Worm (Caenorhabditis elegans): ENCODE measurements around the gene F18E2.15.

Gene F18E2.15

ce11 chrV:12787026-12787425 lies 26.2 kb upstream of the F18E2.15 start, which contains the start of gene fkb-4:
fkb-4 (minus strand) TSS chrV:12787126.
- TF ChIP-seq egl-27 (tag; optimal IDR thresholded peaks at IDR 0.05) (no peak), zag-1 (tag; optimal IDR thresholded peaks at IDR 0.05) (no peak), snpc-4 (tag; optimal IDR thresholded peaks at IDR 0.05) (no peak), crh-2 (tag; optimal IDR thresholded peaks at IDR 0.05) (no peak), ama-1 (optimal IDR thresholded peaks at IDR 0.05) (no peak), sma-9 (GFP tag; optimal IDR thresholded peaks at IDR 0.05) (no peak), sma-9 (tag; optimal IDR thresholded peaks at IDR 0.05) (no peak), dmd-4 (tag; optimal IDR thresholded peaks at IDR 0.05) (no peak), C34F6.9 (tag; optimal IDR thresholded peaks at IDR 0.05) (no peak), sma-3 (GFP tag; optimal IDR thresholded peaks at IDR 0.05) (no peak), fos-1 (tag; optimal IDR thresholded peaks at IDR 0.05) (no peak), ceh-16 (tag; optimal IDR thresholded peaks at IDR 0.05) (no peak), nhr-25 (tag; optimal IDR thresholded peaks at IDR 0.05) (no peak)

- no peak for TF ChIP-seq gmeb-1 (tag; optimal IDR thresholded peaks at IDR 0.05)
- no peak for TF ChIP-seq nhr-25 (tag; optimal IDR thresholded peaks at IDR 0.05)
- no peak for TF ChIP-seq ztf-1 (GFP tag; conservative IDR thresholded peaks at IDR 0.05)
- TF ChIP-seq dmd-4 (tag; optimal IDR thresholded peaks at IDR 0.05), result no peak
- TF ChIP-seq ama-1 (optimal IDR thresholded peaks at IDR 0.05), result no peak
- no peak for TF ChIP-seq alr-1 (tag; optimal IDR thresholded peaks at IDR 0.05)
- no peak for TF ChIP-seq elt-1 (tag; optimal IDR thresholded peaks at IDR 0.05)
- no peak for TF ChIP-seq unc-62 (GFP tag; optimal IDR thresholded peaks at IDR 0.05)
- TF ChIP-seq F13H6.1 (tag; optimal IDR thresholded peaks at IDR 0.05), result no peak
- no peak for TF ChIP-seq mab-5 (tag; optimal IDR thresholded peaks at IDR 0.05)
- TF ChIP-seq nhr-12 (tag; optimal IDR thresholded peaks at IDR 0.05), result no peak
- no peak for TF ChIP-seq unc-39 (tag; optimal IDR thresholded peaks at IDR 0.05)
- no peak for TF ChIP-seq nhr-129 (tag; optimal IDR thresholded peaks at IDR 0.05)
- TF ChIP-seq ceh-82 (tag; optimal IDR thresholded peaks at IDR 0.05), result no peak
- no peak for TF ChIP-seq mbf-1 (tag; optimal IDR thresholded peaks at IDR 0.05)
Observed at ce11 chrV:12786340-12786739, 25.5 kb upstream of the F18E2.15 start.

- TF ChIP-seq nhr-23 (tag; optimal IDR thresholded peaks at IDR 0.05) (no peak), ztf-4 (tag; optimal IDR thresholded peaks at IDR 0.05) (no peak), mbf-1 (tag; optimal IDR thresholded peaks at IDR 0.05) (no peak)
Observed at ce11 chrV:12784861-12785260, 24.0 kb upstream of the F18E2.15 start, which contains the start of gene sre-20. sre-20 (minus strand) TSS chrV:12784961.

- no peak for TF ChIP-seq nhr-10 (tag; optimal IDR thresholded peaks at IDR 0.05)
- no peak for TF ChIP-seq ceh-16 (tag; optimal IDR thresholded peaks at IDR 0.05)
- TF ChIP-seq nhr-21 (tag; optimal IDR thresholded peaks at IDR 0.05), result no peak
- TF ChIP-seq nhr-23 (tag; optimal IDR thresholded peaks at IDR 0.05), result no peak
- TF ChIP-seq ztf-1 (GFP tag; conservative IDR thresholded peaks at IDR 0.05), result no peak
- TF ChIP-seq elt-3 (tag; optimal IDR thresholded peaks at IDR 0.05), result no peak
- no peak for TF ChIP-seq nhr-77 (tag; optimal IDR thresholded peaks at IDR 0.05)
- TF ChIP-seq lin-11 (tag; optimal IDR thresholded peaks at IDR 0.05), result no peak
- no peak for TF ChIP-seq Y55F3AM.14 (GFP tag; optimal IDR thresholded peaks at IDR 0.05)
- TF ChIP-seq skn-1 (tag; optimal IDR thresholded peaks at IDR 0.05), result no peak
- no peak for TF ChIP-seq egl-27 (tag; optimal IDR thresholded peaks at IDR 0.05)
- TF ChIP-seq ztf-11 (tag; optimal IDR thresholded peaks at IDR 0.05), result no peak
- no peak for TF ChIP-seq unc-62 (GFP tag; optimal IDR thresholded peaks at IDR 0.05)
- peak; percentile 53 for TF ChIP-seq sma-9 (GFP tag; optimal IDR thresholded peaks at IDR 0.05)
- no peak for TF ChIP-seq sma-9 (tag; optimal IDR thresholded peaks at IDR 0.05)
- no peak for TF ChIP-seq nhr-25 (tag; optimal IDR thresholded peaks at IDR 0.05)
- peak; percentile 39 for TF ChIP-seq gmeb-1 (tag; optimal IDR thresholded peaks at IDR 0.05)
- TF ChIP-seq aly-2 (tag; optimal IDR thresholded peaks at IDR 0.05), result no peak
- peak; percentile 18 for TF ChIP-seq crh-2 (tag; optimal IDR thresholded peaks at IDR 0.05)
- TF ChIP-seq unc-55 (GFP tag; optimal IDR thresholded peaks at IDR 0.05), result no peak
- TF ChIP-seq mdl-1 (tag; optimal IDR thresholded peaks at IDR 0.05), result no peak
- TF ChIP-seq ama-1 (optimal IDR thresholded peaks at IDR 0.05), result no peak
- TF ChIP-seq nhr-129 (tag; optimal IDR thresholded peaks at IDR 0.05), result peak; percentile 70
- TF ChIP-seq R02D3.7 (tag; optimal IDR thresholded peaks at IDR 0.05), result no peak
- TF ChIP-seq sma-3 (GFP tag; optimal IDR thresholded peaks at IDR 0.05), result peak; percentile 49
- no peak for TF ChIP-seq mab-5 (tag; optimal IDR thresholded peaks at IDR 0.05)
- TF ChIP-seq snpc-4 (tag; optimal IDR thresholded peaks at IDR 0.05), result no peak
- TF ChIP-seq ZK546.5 (tag; optimal IDR thresholded peaks at IDR 0.05), result no peak
- peak; percentile 18 for TF ChIP-seq lin-13 (GFP tag; optimal IDR thresholded peaks at IDR 0.05)
- TF ChIP-seq sem-4 (tag; optimal IDR thresholded peaks at IDR 0.05), result no peak
- peak; percentile 45 for TF ChIP-seq fos-1 (tag; optimal IDR thresholded peaks at IDR 0.05)
- TF ChIP-seq mbf-1 (tag; optimal IDR thresholded peaks at IDR 0.05), result no peak
- TF ChIP-seq zag-1 (tag; optimal IDR thresholded peaks at IDR 0.05), result no peak
- no peak for TF ChIP-seq ztf-4 (tag; optimal IDR thresholded peaks at IDR 0.05)
- no peak for TF ChIP-seq nhr-6 (tag; optimal IDR thresholded peaks at IDR 0.05)
- no peak for TF ChIP-seq nhr-237 (tag; optimal IDR thresholded peaks at IDR 0.05)
- peak in 1 of 2 experiments; percentile 5 for TF ChIP-seq lsy-2 (tag; optimal IDR thresholded peaks at IDR 0.05)
- no peak for TF ChIP-seq unc-39 (tag; optimal IDR thresholded peaks at IDR 0.05)
- no peak for TF ChIP-seq dmd-4 (tag; optimal IDR thresholded peaks at IDR 0.05)
- TF ChIP-seq peb-1 (tag; optimal IDR thresholded peaks at IDR 0.05), result no peak
- TF ChIP-seq nhr-11 (tag; optimal IDR thresholded peaks at IDR 0.05), result no peak
- peak; percentile 10 for TF ChIP-seq F13H6.1 (tag; optimal IDR thresholded peaks at IDR 0.05)
Observed at ce11 chrV:12780248-12780647, 19.4 kb upstream of the F18E2.15 start.

All from whole organism, L2 larva.